Worm (Caenorhabditis elegans) whole organism, young adult: ENCODE measurements around the gene C27C12.4.

Experiments
- B0019.2 ChIP-seq: fragments of 200-800 bp; sonication (Bioruptor generic); conservative IDR thresholded peaks from 2 replicates; pipeline ENCODE4 v1.3.6; 2022; ENCODE audit warnings: missing genetic modification reagents, missing genetic modification characterization, missing compliant biosample characterization
- B0336.3 ChIP-seq: fragments of 200-800 bp; sonication (Bioruptor generic); IDR thresholded peaks from 2 replicates; pipeline ENCODE4 v1.3.6; 2022; ENCODE audit warnings: missing genetic modification characterization, missing compliant biosample characterization
- F22D6.2 ChIP-seq: sonication (generic microtip); optimal IDR thresholded peaks from 2 replicates; lab custom pipeline; 2016; ENCODE audit warnings: mild to moderate bottlenecking, missing genetic modification characterization, missing compliant biosample characterization
- F52B5.7 ChIP-seq: sonication (generic microtip); optimal IDR thresholded peaks from 2 replicates; lab custom pipeline; 2016; ENCODE audit warnings: mild to moderate bottlenecking, missing genetic modification characterization, missing compliant biosample characterization
- F55B11.4 ChIP-seq: sonication (generic microtip); optimal IDR thresholded peaks from 2 replicates; lab custom pipeline; 2016; ENCODE audit warnings: missing compliant biosample characterization, missing genetic modification characterization, borderline replicate concordance; ENCODE audit not compliant: insufficient read depth
- K12H6.12 ChIP-seq: fragments of 200-800 bp; sonication (Bioruptor generic); optimal IDR thresholded peaks from 2 replicates; lab custom pipeline; 2018; ENCODE audit warnings: mild to moderate bottlenecking, missing genetic modification characterization, missing compliant biosample characterization
- T07F8.4 ChIP-seq: sonication (generic microtip); optimal IDR thresholded peaks from 2 replicates; lab custom pipeline; 2016; ENCODE audit warnings: mild to moderate bottlenecking, missing genetic modification characterization, moderate library complexity, missing compliant biosample characterization
- T26A5.8 ChIP-seq: sonication (generic microtip); optimal IDR thresholded peaks from 2 replicates; lab custom pipeline; 2016; ENCODE audit warnings: missing genetic modification characterization, missing compliant biosample characterization
- Y53G8AR.9 ChIP-seq: fragments of 200-800 bp; sonication (Bioruptor generic); conservative IDR thresholded peaks from 2 replicates; pipeline ENCODE4 v1.3.6; 2022; ENCODE audit warnings: missing genetic modification reagents, missing genetic modification characterization, missing compliant biosample characterization
- Y56A3A.18 ChIP-seq: fragments of 200-800 bp; sonication (Bioruptor generic); IDR thresholded peaks from 2 replicates; pipeline ENCODE4 v1.3.6; 2022; ENCODE audit warnings: missing genetic modification reagents, missing genetic modification characterization, missing compliant biosample characterization
- ZK185.1 ChIP-seq: sonication (generic microtip); optimal IDR thresholded peaks from 2 replicates; lab custom pipeline; 2016; ENCODE audit warnings: mild to moderate bottlenecking, missing genetic modification characterization, missing compliant biosample characterization; ENCODE audit not compliant: poor library complexity, severe bottlenecking
- ama-1 ChIP-seq, 3 experiments: fragments of 150-350 bp in 1 of 3; sonication (generic microtip) in 2 of 3; optimal IDR thresholded peaks; 2 replicates each; lab custom pipeline; 2014 to 2018; ENCODE audit warnings: missing biosample characterization in 2 of 3, missing genetic modification characterization in 2 of 3, missing genetic modification reagents in 2 of 3
- aptf-3 ChIP-seq: fragments of 200-800 bp; sonication (Bioruptor generic); IDR thresholded peaks from 2 replicates; pipeline ENCODE4 v1.3.6; 2022; ENCODE audit warnings: missing genetic modification characterization, missing compliant biosample characterization
- athp-1 ChIP-seq: sonication (generic microtip); optimal IDR thresholded peaks from 2 replicates; lab custom pipeline; 2017; ENCODE audit warnings: mild to moderate bottlenecking, missing genetic modification characterization, missing compliant biosample characterization
- ccch-3 ChIP-seq: fragments of 200-800 bp; sonication (Bioruptor generic); optimal IDR thresholded peaks from 2 replicates; lab custom pipeline; 2018; ENCODE audit warnings: mild to moderate bottlenecking, missing genetic modification characterization, missing compliant biosample characterization
- cebp-2 ChIP-seq: fragments of 200-800 bp; sonication (Bioruptor generic); IDR thresholded peaks from 2 replicates; pipeline ENCODE4 v1.3.6; 2022; ENCODE audit warnings: missing genetic modification characterization, missing compliant biosample characterization
- ceh-40 ChIP-seq: fragments of 200-800 bp; sonication (Bioruptor generic); IDR thresholded peaks from 2 replicates; pipeline ENCODE4 v1.3.6; 2022; ENCODE audit warnings: missing genetic modification characterization, missing compliant biosample characterization
- dox-1 ChIP-seq: fragments of 200-800 bp; sonication (Bioruptor generic); IDR thresholded peaks from 2 replicates; pipeline ENCODE4 v1.3.6; 2022; ENCODE audit warnings: missing genetic modification reagents, missing genetic modification characterization, missing compliant biosample characterization
- egrh-3 ChIP-seq: fragments of 200-800 bp; sonication (Bioruptor generic); IDR thresholded peaks from 2 replicates; pipeline ENCODE4 v1.3.6; 2022; ENCODE audit warnings: missing genetic modification reagents, missing genetic modification characterization, missing compliant biosample characterization
- ets-4 ChIP-seq: fragments of 200-800 bp; sonication (Bioruptor generic); optimal IDR thresholded peaks from 2 replicates; lab custom pipeline; 2018; ENCODE audit warnings: mild to moderate bottlenecking, missing genetic modification characterization, missing compliant biosample characterization
- fkh-3 ChIP-seq: sonication (generic microtip); optimal IDR thresholded peaks from 2 replicates; lab custom pipeline; 2016; ENCODE audit warnings: mild to moderate bottlenecking, missing genetic modification characterization, missing compliant biosample characterization
- gei-17 ChIP-seq: fragments of 200-800 bp; sonication (Bioruptor generic); optimal IDR thresholded peaks from 2 replicates; lab custom pipeline; 2018; ENCODE audit warnings: mild to moderate bottlenecking, missing genetic modification characterization, missing compliant biosample characterization
- him-1 ChIP-seq: sonication (generic microtip); optimal IDR thresholded peaks from 2 replicates; lab custom pipeline; 2016; ENCODE audit warnings: missing genotype, missing genetic modification reagents, missing genetic modification characterization, missing compliant biosample characterization
- hmg-1.2 ChIP-seq: fragments of 200-800 bp; sonication (Bioruptor generic); IDR thresholded peaks from 2 replicates; pipeline ENCODE4 v1.3.6; 2022; ENCODE audit warnings: missing genetic modification reagents, missing genetic modification characterization, missing compliant biosample characterization
- let-607 ChIP-seq, 2 experiments: fragments of 200-800 bp in 1 of 2; sonication (Bioruptor generic) in 1 of 2; sonication (generic microtip) in 1 of 2; optimal IDR thresholded peaks; 2 replicates each; lab custom pipeline; 2016 to 2018; ENCODE audit warnings: mild to moderate bottlenecking in 2 of 2, missing compliant biosample characterization in 2 of 2, missing genetic modification characterization in 2 of 2, moderate library complexity in 2 of 2, missing genotype in 1 of 2
- lin-54 ChIP-seq: fragments of 200-800 bp; sonication (Bioruptor generic); optimal IDR thresholded peaks from 2 replicates; lab custom pipeline; 2018; ENCODE audit warnings: mild to moderate bottlenecking, missing genetic modification characterization, missing compliant biosample characterization
- lsy-27 ChIP-seq: sonication (generic microtip); optimal IDR thresholded peaks from 2 replicates; lab custom pipeline; 2017; ENCODE audit warnings: missing genetic modification characterization, mild to moderate bottlenecking, missing compliant biosample characterization, antibody characterized with exemption, missing genotype, borderline replicate concordance; ENCODE audit not compliant: insufficient read depth
- madf-6 ChIP-seq: fragments of 200-800 bp; sonication (Bioruptor generic); IDR thresholded peaks from 2 replicates; pipeline ENCODE4 v1.3.6; 2022; ENCODE audit warnings: missing genetic modification reagents, missing genetic modification characterization, missing compliant biosample characterization
- madf-8 ChIP-seq: fragments of 200-800 bp; sonication (Bioruptor generic); conservative IDR thresholded peaks from 2 replicates; pipeline ENCODE4 v1.3.6; 2022; ENCODE audit warnings: missing genetic modification reagents, missing genetic modification characterization, missing compliant biosample characterization
- mcd-1 ChIP-seq: fragments of 200-800 bp; sonication (Bioruptor generic); IDR thresholded peaks from 2 replicates; pipeline ENCODE4 v1.3.6; 2022; ENCODE audit warnings: missing genetic modification reagents, missing genetic modification characterization, missing compliant biosample characterization
- nfyb-1 ChIP-seq: fragments of 200-800 bp; sonication (Bioruptor generic); IDR thresholded peaks from 2 replicates; pipeline ENCODE4 v1.3.6; 2022; ENCODE audit warnings: missing genetic modification reagents, missing genetic modification characterization, missing compliant biosample characterization
- nhr-120 ChIP-seq: fragments of 200-800 bp; sonication (Bioruptor generic); IDR thresholded peaks from 2 replicates; pipeline ENCODE4 v1.3.6; 2022; ENCODE audit warnings: missing genetic modification characterization, missing compliant biosample characterization
- nhr-27 ChIP-seq: fragments of 200-800 bp; sonication (Bioruptor generic); optimal IDR thresholded peaks from 2 replicates; lab custom pipeline; 2018; ENCODE audit warnings: mild to moderate bottlenecking, missing genetic modification characterization, moderate library complexity, missing compliant biosample characterization
- rec-8 ChIP-seq, 2 experiments: sonication (generic microtip); optimal IDR thresholded peaks; 2 replicates each; lab custom pipeline; 2016; ENCODE audit warnings: mild to moderate bottlenecking in 2 of 2, missing genetic modification characterization in 2 of 2, missing genetic modification reagents in 2 of 2, missing genotype in 2 of 2, missing biosample characterization in 1 of 2, missing compliant biosample characterization in 1 of 2, moderate library complexity in 1 of 2
- repo-1 ChIP-seq: sonication (generic microtip); optimal IDR thresholded peaks from 2 replicates; lab custom pipeline; 2017; ENCODE audit warnings: mild to moderate bottlenecking, missing genetic modification characterization, missing compliant biosample characterization
- snpc-4 ChIP-seq, 5 experiments: fragments of 150-350 bp in 1 of 5; sonication (generic microtip) in 4 of 5; optimal IDR thresholded peaks; 2 replicates each; lab custom pipeline; 2014 to 2018; ENCODE audit warnings: missing genetic modification characterization in 5 of 5, missing biosample characterization in 3 of 5, antibody characterized with exemption in 2 of 5, mild to moderate bottlenecking in 2 of 5, missing compliant biosample characterization in 2 of 5, missing genotype in 2 of 5, moderate library complexity in 2 of 5, missing genetic modification reagents in 1 of 5
- somi-1 ChIP-seq: fragments of 200-800 bp; sonication (Bioruptor generic); optimal IDR thresholded peaks from 2 replicates; lab custom pipeline; 2018; ENCODE audit warnings: mild to moderate bottlenecking, missing genetic modification characterization, missing compliant biosample characterization
- tbx-9 ChIP-seq: sonication (generic microtip); optimal IDR thresholded peaks from 2 replicates; lab custom pipeline; 2016; ENCODE audit warnings: borderline replicate concordance, missing genetic modification characterization, inconsistent platforms, missing compliant biosample characterization
- zfh-2 ChIP-seq: fragments of 200-800 bp; sonication (Bioruptor generic); conservative IDR thresholded peaks from 2 replicates; pipeline ENCODE4 v1.3.6; 2022; ENCODE audit warnings: missing genetic modification reagents, missing genetic modification characterization, missing compliant biosample characterization
- zim-3 ChIP-seq: sonication (generic microtip); optimal IDR thresholded peaks from 2 replicates; lab custom pipeline; 2017; ENCODE audit warnings: mild to moderate bottlenecking, missing genetic modification characterization, moderate library complexity, missing compliant biosample characterization
- ztf-25 ChIP-seq: fragments of 200-800 bp; sonication (Bioruptor generic); IDR thresholded peaks from 2 replicates; pipeline ENCODE4 v1.3.6; 2022; ENCODE audit warnings: missing genetic modification reagents, missing genetic modification characterization, missing compliant biosample characterization
- ztf-26 ChIP-seq: sonication (generic microtip); optimal IDR thresholded peaks from 2 replicates; lab custom pipeline; 2017; ENCODE audit warnings: missing genetic modification characterization, missing compliant biosample characterization
- ztf-3 ChIP-seq: fragments of 200-800 bp; sonication (Bioruptor generic); optimal IDR thresholded peaks from 2 replicates; lab custom pipeline; 2018; ENCODE audit warnings: mild to moderate bottlenecking, missing genetic modification characterization, missing compliant biosample characterization
- ztf-6 ChIP-seq: fragments of 200-800 bp; sonication (Bioruptor generic); IDR thresholded peaks from 2 replicates; pipeline ENCODE4 v1.3.6; 2022; ENCODE audit warnings: missing genetic modification reagents, missing genetic modification characterization, missing compliant biosample characterization

C27C12.4 gene

DNA sequence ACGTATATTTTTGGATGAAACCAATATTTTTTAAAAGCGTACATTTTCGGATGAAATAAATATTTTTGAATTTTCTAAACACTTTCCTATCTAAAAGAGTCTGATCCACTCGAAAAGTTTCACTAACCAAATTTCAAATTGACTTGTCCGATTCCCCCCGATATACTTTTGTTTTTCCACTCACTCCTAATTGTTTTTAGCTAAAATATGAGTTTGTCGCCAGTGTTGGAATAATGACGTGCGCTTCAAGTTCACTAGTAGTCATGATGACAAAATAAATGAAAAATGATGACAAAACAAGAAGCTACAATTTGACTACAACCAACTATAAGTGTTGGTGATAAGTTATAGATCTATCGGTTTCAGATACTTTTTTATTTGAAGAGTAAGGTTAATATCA, 45.1 kb upstream of the C27C12.4 start:
- TF ChIP-seq Y56A3A.18 (0 out of 2 replicates have a peak, but pooled peaks have one; percentile 75), ztf-25 (no peak), Y53G8AR.9 (GFP tag; lab: Robert Waterston, UW) (peak; percentile 49; the same call in 1 of the 2 replicates), hmg-1.2 (no peak), F22D6.2 (tag; lab: Kevin White, UChicago) (no peak), mcd-1 (GFP tag; lab: Robert Waterston, UW) (no peak), ztf-3 (no peak), repo-1 (tag; lab: Kevin White, UChicago) (peak; percentile 59), B0336.3 (GFP tag; lab: Robert Waterston, UW) (0 out of 2 replicates have a peak, but pooled peaks have one; percentile 43), tbx-9 (tag; lab: Kevin White, UChicago) (no peak), nhr-27 (peak; percentile 23), cebp-2 (GFP tag; lab: Robert Waterston, UW) (no peak), zim-3 (tag; lab: Kevin White, UChicago) (peak; percentile 59), T26A5.8 (tag; lab: Kevin White, UChicago) (no peak), nfyb-1 (GFP tag; lab: Robert Waterston, UW) (0 out of 2 replicates have a peak, but pooled peaks have one; percentile 47), ama-1 (optimal IDR thresholded peaks at IDR 0.05; lab: Kevin White, UChicago) (peak; percentile 58), ama-1 (GFP tag; optimal IDR thresholded peaks at IDR 0.05; lab: Kevin White, UChicago) (no peak)

DNA sequence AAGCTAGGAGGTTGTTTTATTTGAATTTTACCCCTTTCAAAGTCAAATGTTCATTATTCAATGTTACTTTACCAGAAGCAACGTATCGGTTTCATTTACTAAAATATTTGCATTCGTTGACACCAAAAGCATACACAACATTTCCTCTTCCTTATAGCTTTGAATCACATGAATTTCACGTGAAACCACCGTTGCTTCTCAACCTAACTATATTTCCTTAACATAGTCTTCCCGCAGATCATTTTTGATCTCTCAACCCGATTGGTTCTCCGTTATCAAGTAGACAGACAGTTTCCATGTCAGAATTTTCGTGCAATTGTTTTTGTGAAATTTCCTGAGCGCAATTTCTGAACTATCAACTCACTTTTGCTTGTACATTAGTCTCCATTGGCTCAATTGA, 44.0 kb upstream of the C27C12.4 start:
- TF ChIP-seq somi-1 (GFP tag; lab: Kevin White, UChicago): no peak
- TF ChIP-seq gei-17 (GFP tag; lab: Kevin White, UChicago): no peak
- TF ChIP-seq B0019.2 (GFP tag; lab: Robert Waterston, UW): no peak
- no peak for TF ChIP-seq fkh-3 (tag; lab: Kevin White, UChicago)
- no peak for TF ChIP-seq ccch-3 (GFP tag; lab: Kevin White, UChicago)
- no peak for TF ChIP-seq F52B5.7 (tag; lab: Kevin White, UChicago)
- TF ChIP-seq ZK185.1 (tag; lab: Kevin White, UChicago): no peak
- TF ChIP-seq lin-54 (GFP tag; lab: Kevin White, UChicago): no peak
- no peak for TF ChIP-seq madf-8 (GFP tag; lab: Robert Waterston, UW)
- no peak for TF ChIP-seq madf-6
- no peak for TF ChIP-seq K12H6.12 (tag; lab: Kevin White, UChicago)
- TF ChIP-seq him-1 (tag; lab: Kevin White, UChicago): no peak
- no peak for TF ChIP-seq lsy-27 (tag; lab: Kevin White, UChicago)

DNA sequence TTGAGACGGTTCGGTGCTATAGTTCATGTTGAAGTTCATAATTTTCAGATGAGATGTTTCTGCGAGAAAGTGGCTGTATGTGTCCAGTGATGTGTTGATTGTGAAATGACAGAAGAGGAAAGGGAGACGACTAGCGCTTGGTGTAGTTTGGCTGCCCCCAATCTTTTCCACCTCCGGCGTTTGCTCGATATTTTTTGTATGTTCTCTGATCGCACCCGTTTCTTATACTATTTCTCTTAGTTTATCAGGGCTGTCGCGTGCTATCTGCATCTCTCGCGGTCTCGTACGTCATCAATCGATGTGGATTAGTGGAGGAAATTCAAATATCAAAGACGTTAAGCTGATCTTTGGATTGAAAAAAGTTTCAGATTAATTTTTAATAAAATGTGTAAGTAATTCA, 43.2 kb upstream of the C27C12.4 start, which contains the start of gene atf-4:
Gene atf-4 (minus strand): TSS at position 93 of the 400 bp plus-strand sequence.
- no peak for TF ChIP-seq ceh-40 (GFP tag; lab: Robert Waterston, UW)
- TF ChIP-seq nfyb-1 (GFP tag; lab: Robert Waterston, UW): 0 out of 2 replicates have a peak, but pooled peaks have one; percentile 10
- no peak for TF ChIP-seq T07F8.4 (tag; lab: Kevin White, UChicago)
- TF ChIP-seq aptf-3 (GFP tag; lab: Robert Waterston, UW): no peak
- peak in 1 of 2 experiments; percentile 54 for TF ChIP-seq let-607 (tag; optimal IDR thresholded peaks at IDR 0.05; lab: Kevin White, UChicago)
- TF ChIP-seq rec-8 (tag; optimal IDR thresholded peaks at IDR 0.05; lab: Kevin White, UChicago): no peak
- peak; percentile 6 for TF ChIP-seq somi-1 (GFP tag; lab: Kevin White, UChicago)
- TF ChIP-seq F55B11.4: no peak
- no peak for TF ChIP-seq ets-4
- no peak for TF ChIP-seq athp-1 (tag; lab: Kevin White, UChicago)
- no peak for TF ChIP-seq egrh-3 (GFP tag; lab: Robert Waterston, UW)
- no peak for TF ChIP-seq snpc-4 (GFP tag; optimal IDR thresholded peaks at IDR 0.05; lab: Kevin White, UChicago)
- TF ChIP-seq snpc-4 (tag; optimal IDR thresholded peaks at IDR 0.05; lab: Kevin White, UChicago): peak in 2 of 4 experiments; percentile 28 to 30
- TF ChIP-seq ztf-6 (GFP tag; lab: Robert Waterston, UW): no peak
- peak; percentile 34; the same call in 1 of the 2 replicates for TF ChIP-seq dox-1
- no peak for TF ChIP-seq ztf-26 (tag; lab: Kevin White, UChicago)
- 0 out of 2 replicates have a peak, but pooled peaks have one; percentile 7 for TF ChIP-seq zfh-2
- TF ChIP-seq T26A5.8 (tag; lab: Kevin White, UChicago): no peak
- TF ChIP-seq madf-6: no peak
- TF ChIP-seq ztf-25: no peak
- TF ChIP-seq nhr-120 (GFP tag; lab: Robert Waterston, UW): no peak
